Fruit fly (Drosophila melanogaster): Measurements from ENCODE around the gene CG14810.
A peak's percentile ranks its signal among the peaks of the same experiment; 100 is the strongest.

The CG14810 gene

dm6 chrX:1849914-1850313 is 29.8 kb upstream of the CG14810 start (continued):
- peak; percentile 60 for TF ChIP-seq slou (GFP tag; optimal IDR thresholded peaks at IDR 0.05)
- peak; percentile 95 for TF ChIP-seq CG2120 (GFP tag; optimal IDR thresholded peaks at IDR 0.05)
- TF ChIP-seq NC2α (GFP tag; optimal IDR thresholded peaks at IDR 0.05) = no peak
- peak; percentile 67 for TF ChIP-seq Ssrp (tag; optimal IDR thresholded peaks at IDR 0.05)
- peak; percentile 85 for TF ChIP-seq Dbx (GFP tag; IDR thresholded peaks at IDR 0.05)
- TF ChIP-seq CG10543 (GFP tag; optimal IDR thresholded peaks at IDR 0.05) = peak; percentile 91
- TF ChIP-seq Gug (GFP tag; IDR thresholded peaks at IDR 0.05) = peak; percentile 72; the same call in 3 of the 4 replicates
- TF ChIP-seq hb (GFP tag; IDR thresholded peaks at IDR 0.05; ENCODE audit: partially characterized antibody) = no peak
- peak; percentile 51 for TF ChIP-seq NC2β (GFP tag; optimal IDR thresholded peaks at IDR 0.05)
- TF ChIP-seq pum (GFP tag; optimal IDR thresholded peaks at IDR 0.05) = peak; percentile 58
- TF ChIP-seq yki (optimal IDR thresholded peaks at IDR 0.05) = no peak
- peak; percentile 86 for TF ChIP-seq so (GFP tag; IDR thresholded peaks at IDR 0.05)
- peak; percentile 48 for TF ChIP-seq CG32767 (GFP tag; IDR thresholded peaks at IDR 0.05)
- peak; percentile 86 for TF ChIP-seq fd3F (GFP tag; optimal IDR thresholded peaks at IDR 0.05)
- TF ChIP-seq CG14667 (GFP tag; IDR thresholded peaks at IDR 0.05) = peak; percentile 58; the same call in 1 of the 2 replicates
- peak; percentile 30 for TF ChIP-seq Sry-δ (GFP tag; optimal IDR thresholded peaks at IDR 0.05)
- peak; percentile 95 for TF ChIP-seq HmgZ (tag; optimal IDR thresholded peaks at IDR 0.05)
- peak; percentile 83 for TF ChIP-seq CG4854 (GFP tag; optimal IDR thresholded peaks at IDR 0.05)
- peak; percentile 39; the same call in 1 of the 3 replicates for TF ChIP-seq croc (GFP tag; conservative IDR thresholded peaks at IDR 0.05)
- 0 out of 2 replicates have a peak, but pooled peaks have one; percentile 27 for TF ChIP-seq CG16779 (GFP tag; IDR thresholded peaks at IDR 0.05)
- peak; percentile 81 for TF ChIP-seq Aef1 (GFP tag; IDR thresholded peaks at IDR 0.05)
- TF ChIP-seq sens-2 (GFP tag; IDR thresholded peaks at IDR 0.05) = peak; percentile 58
- 0 out of 3 replicates have a peak, but pooled peaks have one; percentile 41 for TF ChIP-seq CG3726 (GFP tag; IDR thresholded peaks at IDR 0.05)
- peak; percentile 36 for TF ChIP-seq CTCF (GFP tag; optimal IDR thresholded peaks at IDR 0.05)
- peak; percentile 60 for TF ChIP-seq CG7928 (GFP tag; optimal IDR thresholded peaks at IDR 0.05)
- no peak for TF ChIP-seq luna (GFP tag; optimal IDR thresholded peaks at IDR 0.05)
- peak; percentile 44 for TF ChIP-seq eyg (GFP tag; optimal IDR thresholded peaks at IDR 0.05)
- TF ChIP-seq wdn (GFP tag; IDR thresholded peaks at IDR 0.05) = peak; percentile 77
- TF ChIP-seq CG11093 (GFP tag; IDR thresholded peaks at IDR 0.05) = no peak
- TF ChIP-seq Fer3 (tag; optimal IDR thresholded peaks at IDR 0.05) = peak; percentile 93
- no peak for TF ChIP-seq Dp (GFP tag; optimal IDR thresholded peaks at IDR 0.05)
- peak in 1 of 2 experiments; percentile 38 for TF ChIP-seq insv (GFP tag; optimal IDR thresholded peaks at IDR 0.05)
- TF ChIP-seq CG9437 (GFP tag; optimal IDR thresholded peaks at IDR 0.05) = peak; percentile 76
- TF ChIP-seq CG12391 (tag; optimal IDR thresholded peaks at IDR 0.05) = peak; percentile 89
- TF ChIP-seq CG8388 (GFP tag; optimal IDR thresholded peaks at IDR 0.05) = peak; percentile 71
- TF ChIP-seq cad (GFP tag; optimal IDR thresholded peaks at IDR 0.05) = no peak
- peak; percentile 42; the same call in 1 of the 2 replicates for TF ChIP-seq ham (GFP tag; IDR thresholded peaks at IDR 0.05)
- peak; percentile 62 for TF ChIP-seq CG16863 (GFP tag; optimal IDR thresholded peaks at IDR 0.05)
- TF ChIP-seq onecut (GFP tag; IDR thresholded peaks at IDR 0.05) = peak; percentile 49; the same call in 1 of the 2 replicates
- TF ChIP-seq cato (GFP tag; optimal IDR thresholded peaks at IDR 0.05; ENCODE audit: borderline replicate concordance) = peak; percentile 34
- TF ChIP-seq CG14014 (GFP tag; IDR thresholded peaks at IDR 0.05) = peak; percentile 77
- TF ChIP-seq CG10959 (GFP tag; IDR thresholded peaks at IDR 0.05) = peak; percentile 43
- TF ChIP-seq CG6765 (GFP tag; optimal IDR thresholded peaks at IDR 0.05) = peak; percentile 89
- TF ChIP-seq Dip3 (GFP tag; optimal IDR thresholded peaks at IDR 0.05) = peak; percentile 84
- TF ChIP-seq CG31388 (GFP tag; optimal IDR thresholded peaks at IDR 0.05) = peak; percentile 21
- peak; percentile 90 for TF ChIP-seq HHEX (GFP tag; optimal IDR thresholded peaks at IDR 0.05)
- peak; percentile 66 for TF ChIP-seq crc (GFP tag; optimal IDR thresholded peaks at IDR 0.05)
- peak; percentile 75 for TF ChIP-seq CG15696 (tag; optimal IDR thresholded peaks at IDR 0.05)
- TF ChIP-seq CG13894 (tag; optimal IDR thresholded peaks at IDR 0.05) = peak; percentile 93
- TF ChIP-seq rib (GFP tag; IDR thresholded peaks at IDR 0.05) = peak; percentile 68
- TF ChIP-seq CG17186 (GFP tag; optimal IDR thresholded peaks at IDR 0.05) = no peak
- TF ChIP-seq Nf-YC (tag; optimal IDR thresholded peaks at IDR 0.05) = peak; percentile 66

All from whole organism, embryonic.